Worm (Caenorhabditis elegans): ENCODE measurements around the gene nhr-106.

nhr-106 gene

ce11 chrV:521517-521916 lies 32.1 kb downstream of the nhr-106 start, which contains the start of gene srw-107:
Gene srw-107, minus strand, starts transcription at chrV:521617.
- TF ChIP-seq ceh-63 (GFP tag; optimal IDR thresholded peaks at IDR 0.05) (no peak), ztf-4 (tag; optimal IDR thresholded peaks at IDR 0.05) (no peak), sup-37 (GFP tag; optimal IDR thresholded peaks at IDR 0.05) (no peak), vab-15 (tag; optimal IDR thresholded peaks at IDR 0.05) (no peak), C16A3.4 (tag; optimal IDR thresholded peaks at IDR 0.05) (no peak), F16B12.6 (tag; optimal IDR thresholded peaks at IDR 0.05) (no peak), unc-62 (GFP tag; optimal IDR thresholded peaks at IDR 0.05) (no peak), lin-14 (GFP tag; optimal IDR thresholded peaks at IDR 0.05) (no peak), dpl-1 (GFP tag; optimal IDR thresholded peaks at IDR 0.05) (no peak), nhr-20 (tag; optimal IDR thresholded peaks at IDR 0.05) (no peak), nhr-12 (tag; optimal IDR thresholded peaks at IDR 0.05) (no peak), elt-3 (tag; optimal IDR thresholded peaks at IDR 0.05) (no peak)

ce11 chrV:524058-524457 lies 34.6 kb downstream of the nhr-106 start, which contains the start of gene lipl-3:
Gene lipl-3, minus strand, starts transcription at chrV:524218.
- TF ChIP-seq sox-4 (tag; optimal IDR thresholded peaks at IDR 0.05) (no peak), ceh-63 (GFP tag; optimal IDR thresholded peaks at IDR 0.05) (no peak), lin-15B (tag; optimal IDR thresholded peaks at IDR 0.05) (no peak), tlp-1 (tag; optimal IDR thresholded peaks at IDR 0.05) (no peak), nhr-85 (tag) (no peak)

ce11 chrV:525040-525439 lies 35.6 kb downstream of the nhr-106 start, which contains the start of gene R11G11.16:
Gene R11G11.16, minus strand, starts transcription at chrV:525140.
- no peak for TF ChIP-seq mdl-1 (tag; optimal IDR thresholded peaks at IDR 0.05)
- no peak for TF ChIP-seq egl-27 (tag; optimal IDR thresholded peaks at IDR 0.05)
- TF ChIP-seq lsy-2 (tag; optimal IDR thresholded peaks at IDR 0.05): no peak
- no peak for TF ChIP-seq C34B4.2 (tag; optimal IDR thresholded peaks at IDR 0.05)
- no peak for TF ChIP-seq ztf-4 (tag; optimal IDR thresholded peaks at IDR 0.05)
- TF ChIP-seq ceh-90 (tag; optimal IDR thresholded peaks at IDR 0.05): no peak
- TF ChIP-seq pag-3 (tag; optimal IDR thresholded peaks at IDR 0.05; ENCODE audit: borderline replicate concordance, insufficient read depth): no peak
- no peak for TF ChIP-seq pqm-1 (tag; optimal IDR thresholded peaks at IDR 0.05)
- TF ChIP-seq efl-1 (optimal IDR thresholded peaks at IDR 0.05): no peak
- TF ChIP-seq efl-1 (GFP tag; optimal IDR thresholded peaks at IDR 0.05 in 1 of 2): no peak
- no peak for TF ChIP-seq fkh-10 (GFP tag; optimal IDR thresholded peaks at IDR 0.05)
- TF ChIP-seq ces-1 (GFP tag; optimal IDR thresholded peaks at IDR 0.05): no peak

ce11 chrV:527602-528001 lies 38.2 kb downstream of the nhr-106 start, which contains the start of gene srw-108:
Gene srw-108, plus strand, starts transcription at chrV:527902.
- TF ChIP-seq nhr-237 (tag; optimal IDR thresholded peaks at IDR 0.05) (no peak), tlp-1 (tag; optimal IDR thresholded peaks at IDR 0.05) (no peak), vab-15 (tag; optimal IDR thresholded peaks at IDR 0.05) (no peak), lin-13 (GFP tag; optimal IDR thresholded peaks at IDR 0.05) (no peak), unc-62 (GFP tag; optimal IDR thresholded peaks at IDR 0.05) (no peak), snpc-4 (tag; optimal IDR thresholded peaks at IDR 0.05) (no peak), nhr-77 (tag; optimal IDR thresholded peaks at IDR 0.05) (no peak), rnt-1 (tag; optimal IDR thresholded peaks at IDR 0.05) (no peak), zip-4 (GFP tag; optimal IDR thresholded peaks at IDR 0.05) (no peak), Y116A8C.19 (tag; optimal IDR thresholded peaks at IDR 0.05; ENCODE audit: borderline replicate concordance) (no peak), C34B4.2 (tag; optimal IDR thresholded peaks at IDR 0.05) (no peak)

- peak; percentile 99 for TF ChIP-seq lin-14 (GFP tag; optimal IDR thresholded peaks at IDR 0.05)
- no peak for TF ChIP-seq ztf-11 (tag; optimal IDR thresholded peaks at IDR 0.05)
- peak in 1 of 2 experiments; percentile 59 for TF ChIP-seq lin-35 (GFP tag; optimal IDR thresholded peaks at IDR 0.05)
- peak; percentile 26 to 27 for TF ChIP-seq efl-1 (optimal IDR thresholded peaks at IDR 0.05)
- TF ChIP-seq efl-1 (GFP tag; optimal IDR thresholded peaks at IDR 0.05 in 1 of 2): no peak
- peak; percentile 76 for TF ChIP-seq nhr-71 (tag; optimal IDR thresholded peaks at IDR 0.05)
- peak; percentile 66 for TF ChIP-seq jun-1 (tag; optimal IDR thresholded peaks at IDR 0.05)
- TF ChIP-seq nhr-85 (tag): peak; percentile 83
- TF ChIP-seq nhr-90 (tag; optimal IDR thresholded peaks at IDR 0.05; ENCODE audit: poor library complexity): peak; percentile 27
- TF ChIP-seq C34B4.2 (tag; optimal IDR thresholded peaks at IDR 0.05): no peak
- peak; percentile 43 for TF ChIP-seq skn-1 (tag; optimal IDR thresholded peaks at IDR 0.05)
- peak; percentile 59 for TF ChIP-seq nhr-11 (tag; optimal IDR thresholded peaks at IDR 0.05)
- peak; percentile 77 for TF ChIP-seq nhr-20 (tag; optimal IDR thresholded peaks at IDR 0.05)
- TF ChIP-seq mdl-1 (tag; optimal IDR thresholded peaks at IDR 0.05): peak in 1 of 2 experiments; percentile 71
- TF ChIP-seq C16A3.4 (tag; optimal IDR thresholded peaks at IDR 0.05): peak; percentile 20
- peak; percentile 90 for TF ChIP-seq blmp-1 (tag; optimal IDR thresholded peaks at IDR 0.05)
- TF ChIP-seq ets-5 (GFP tag; IDR thresholded peaks at IDR 0.05): no peak
- TF ChIP-seq fos-1 (tag; optimal IDR thresholded peaks at IDR 0.05): peak; percentile 6
- peak; percentile 58 for TF ChIP-seq nhr-19 (GFP tag; conservative IDR thresholded peaks at IDR 0.05)
- no peak for TF ChIP-seq ces-1 (GFP tag; optimal IDR thresholded peaks at IDR 0.05)
Measured at ce11 chrV:532046-532445, 42.6 kb downstream of the nhr-106 start, which contains the start of gene nhr-58. Gene nhr-58, plus strand, starts transcription at chrV:532259.

Measured in whole organism, L1 larva.